Worm (Caenorhabditis elegans): ENCODE data around the gene ant-1.1.

DNA sequence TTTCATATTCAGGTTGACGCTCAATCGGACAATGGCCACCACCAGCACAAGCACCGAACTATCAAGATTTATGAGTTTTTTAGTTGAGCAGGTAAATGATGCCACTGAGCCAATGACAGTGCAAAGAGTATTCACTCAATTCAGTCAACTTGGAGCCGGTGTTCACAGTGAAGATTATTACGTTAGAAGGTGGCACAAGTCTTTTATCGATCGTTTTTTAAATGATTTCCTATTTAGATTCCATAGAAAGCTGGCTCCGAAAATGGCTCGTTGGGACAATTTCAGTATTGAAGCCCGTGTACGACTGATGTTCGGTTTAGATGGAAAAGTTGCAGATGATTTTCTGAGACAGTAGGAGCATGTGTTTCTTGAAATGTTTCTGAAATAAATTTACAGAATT is 38.6 kb downstream of the ant-1.1 start, which contains the start of gene T28A8.5:
- TF ChIP-seq him-1 (tag; optimal IDR thresholded peaks at IDR 0.05) = no peak
- TF ChIP-seq F57C9.4 (tag; optimal IDR thresholded peaks at IDR 0.05) = no peak
- TF ChIP-seq ama-1 (optimal IDR thresholded peaks at IDR 0.05) = no peak
- TF ChIP-seq ama-1 (GFP tag; optimal IDR thresholded peaks at IDR 0.05) = no peak
- TF ChIP-seq nhr-90 (tag; optimal IDR thresholded peaks at IDR 0.05) = no peak
- TF ChIP-seq F23B12.7 (tag; optimal IDR thresholded peaks at IDR 0.05; ENCODE audit: insufficient read depth) = no peak
- no peak for TF ChIP-seq sea-2 (GFP tag; IDR thresholded peaks at IDR 0.05)
- no peak for TF ChIP-seq snpc-4 (GFP tag; optimal IDR thresholded peaks at IDR 0.05)
- no peak for TF ChIP-seq snpc-4 (tag; optimal IDR thresholded peaks at IDR 0.05)
- no peak for TF ChIP-seq lsy-27 (tag; optimal IDR thresholded peaks at IDR 0.05; ENCODE audit: borderline replicate concordance, insufficient read depth)
- no peak for TF ChIP-seq ceh-79 (tag; optimal IDR thresholded peaks at IDR 0.05)
- TF ChIP-seq ceh-58 (GFP tag; IDR thresholded peaks at IDR 0.05) = no peak
- TF ChIP-seq K11D2.4 (GFP tag; IDR thresholded peaks at IDR 0.05) = no peak
